Worm (Caenorhabditis elegans) whole organism, L4/young adult: Measurements from ENCODE around the gene fil-2.

Source experiments
- W03F9.2 ChIP-seq: fragments of 150-350 bp; optimal IDR thresholded peaks from 2 replicates; lab custom pipeline; 2014; ENCODE audit warnings: missing biosample characterization, missing genetic modification characterization
- dao-5 ChIP-seq: sonication (generic microtip); optimal IDR thresholded peaks from 2 replicates; lab custom pipeline; 2016; ENCODE audit warnings: missing genotype, missing genetic modification characterization, moderate library complexity, missing compliant biosample characterization
- him-1 ChIP-seq: sonication (generic microtip); optimal IDR thresholded peaks from 2 replicates; lab custom pipeline; 2016; ENCODE audit warnings: missing genotype, missing genetic modification reagents, missing genetic modification characterization, missing compliant biosample characterization

ce11 chrV:6316632-6317031 is 37.8 kb downstream of the fil-2 start, which contains the start of gene cest-24:
- TF ChIP-seq him-1 (tag; lab: Kevin White, UChicago) (no peak), dao-5 (tag; lab: Kevin White, UChicago) (no peak), W03F9.2 (tag; lab: Kevin White, UChicago) (no peak)
